Worm (Caenorhabditis elegans) whole organism, L4/young adult: ENCODE data around the gene slc-17.7.

Source experiments
- W03F9.2 ChIP-seq: fragments of 150-350 bp; optimal IDR thresholded peaks from 2 replicates; lab custom pipeline; 2014; ENCODE audit warnings: missing biosample characterization, missing genetic modification characterization
- dao-5 ChIP-seq: sonication (generic microtip); optimal IDR thresholded peaks from 2 replicates; lab custom pipeline; 2016; ENCODE audit warnings: missing genotype, missing genetic modification characterization, moderate library complexity, missing compliant biosample characterization
- him-1 ChIP-seq: sonication (generic microtip); optimal IDR thresholded peaks from 2 replicates; lab custom pipeline; 2016; ENCODE audit warnings: missing genotype, missing genetic modification reagents, missing genetic modification characterization, missing compliant biosample characterization

ce11 chrV:9271835-9272234, 5.5 kb upstream of the slc-17.7 start:
- TF ChIP-seq dao-5 (tag; lab: Kevin White, UChicago), result no peak
- TF ChIP-seq him-1 (tag; lab: Kevin White, UChicago), result no peak
- no peak for TF ChIP-seq W03F9.2 (tag; lab: Kevin White, UChicago)
